Worm (Caenorhabditis elegans): ENCODE results near the gene uaf-2.

- TF ChIP-seq nhr-237 (tag; optimal IDR thresholded peaks at IDR 0.05) (no peak), nhr-12 (tag; optimal IDR thresholded peaks at IDR 0.05) (no peak), tbx-2 (tag; optimal IDR thresholded peaks at IDR 0.05) (no peak), ceh-82 (tag; optimal IDR thresholded peaks at IDR 0.05) (no peak), nhr-11 (tag; optimal IDR thresholded peaks at IDR 0.05) (no peak), elt-2 (tag; optimal IDR thresholded peaks at IDR 0.05) (no peak), pha-4 (tag; optimal IDR thresholded peaks at IDR 0.05) (no peak), snpc-4 (tag; optimal IDR thresholded peaks at IDR 0.05) (no peak), jun-1 (tag; optimal IDR thresholded peaks at IDR 0.05) (no peak), unc-62 (GFP tag; optimal IDR thresholded peaks at IDR 0.05) (no peak), lin-15B (tag; optimal IDR thresholded peaks at IDR 0.05) (no peak), pqm-1 (tag; optimal IDR thresholded peaks at IDR 0.05) (no peak)
These were observed 7.7 kb downstream of the uaf-2 start, which contains the start of gene sfa-1 for ce11 chrIV:17110882-17111281.
